Worm (Caenorhabditis elegans) whole organism, L3 larva: Measurements from ENCODE around the gene fmi-1.

Source experiments
- R02D3.7 ChIP-seq: fragments of 150-350 bp; optimal IDR thresholded peaks from 2 replicates; lab custom pipeline; 2014; ENCODE audit warnings: missing biosample characterization, missing genetic modification characterization
- ama-1 ChIP-seq: fragments of 150-350 bp; optimal IDR thresholded peaks from 2 replicates; lab custom pipeline; 2018
- ceh-16 ChIP-seq: sonication (generic microtip); optimal IDR thresholded peaks from 2 replicates; lab custom pipeline; 2017; ENCODE audit warnings: missing biosample characterization, missing genetic modification characterization
- ceh-82 ChIP-seq: fragments of 150-350 bp; optimal IDR thresholded peaks from 2 replicates; lab custom pipeline; 2014; ENCODE audit warnings: missing biosample characterization, missing genetic modification characterization
- ceh-9 ChIP-seq: sonication (generic microtip); optimal IDR thresholded peaks from 2 replicates; lab custom pipeline; 2018; ENCODE audit warnings: missing biosample characterization, missing genetic modification characterization
- daf-12 ChIP-seq: fragments of 150-350 bp; optimal IDR thresholded peaks from 2 replicates; lab custom pipeline; 2014; ENCODE audit warnings: missing biosample characterization, missing genetic modification reagents, missing genetic modification characterization
- egl-5 ChIP-seq: fragments of 150-350 bp; optimal IDR thresholded peaks from 2 replicates; lab custom pipeline; 2017; ENCODE audit warnings: missing biosample characterization, missing genetic modification reagents, missing genetic modification characterization, inconsistent platforms
- elt-1 ChIP-seq: fragments of 150-350 bp; optimal IDR thresholded peaks from 2 replicates; lab custom pipeline; 2014; ENCODE audit warnings: missing biosample characterization, missing genetic modification characterization
- elt-2 ChIP-seq: sonication (generic microtip); optimal IDR thresholded peaks from 2 replicates; lab custom pipeline; 2016; ENCODE audit warnings: missing genetic modification reagents, mild to moderate bottlenecking, missing genetic modification characterization, missing compliant biosample characterization
- fkh-10 ChIP-seq: sonication (generic microtip); optimal IDR thresholded peaks from 2 replicates; lab custom pipeline; 2017; ENCODE audit warnings: missing biosample characterization, missing genetic modification reagents, missing genetic modification characterization
- fkh-2 ChIP-seq: fragments of 150-350 bp; optimal IDR thresholded peaks from 2 replicates; lab custom pipeline; 2014; ENCODE audit warnings: missing biosample characterization, missing genetic modification reagents, missing genetic modification characterization
- fos-1 ChIP-seq: fragments of 150-350 bp; optimal IDR thresholded peaks from 2 replicates; lab custom pipeline; 2014; ENCODE audit warnings: missing biosample characterization, missing genetic modification characterization
- hmg-11 ChIP-seq: sonication (generic microtip); optimal IDR thresholded peaks from 2 replicates; lab custom pipeline; 2016; ENCODE audit warnings: missing genetic modification characterization, missing compliant biosample characterization
- jun-1 ChIP-seq: fragments of 150-350 bp; optimal IDR thresholded peaks from 2 replicates; lab custom pipeline; 2014; ENCODE audit warnings: missing biosample characterization, missing genetic modification reagents, missing genetic modification characterization
- lin-15B ChIP-seq: fragments of 150-350 bp; optimal IDR thresholded peaks from 2 replicates; lab custom pipeline; 2014; ENCODE audit warnings: missing biosample characterization, missing genetic modification characterization
- lin-39 ChIP-seq: fragments of 150-350 bp; optimal IDR thresholded peaks from 2 replicates; lab custom pipeline; 2018; ENCODE audit warnings: missing biosample characterization, missing genetic modification reagents, missing genetic modification characterization
- lsy-12 ChIP-seq: sonication (generic microtip); optimal IDR thresholded peaks from 2 replicates; lab custom pipeline; 2016; ENCODE audit warnings: mild to moderate bottlenecking, missing genetic modification characterization, missing compliant biosample characterization
- mdl-1 ChIP-seq: fragments of 150-350 bp; optimal IDR thresholded peaks from 2 replicates; lab custom pipeline; 2014; ENCODE audit warnings: missing biosample characterization, missing genetic modification characterization
- nfya-1 ChIP-seq: sonication (generic microtip); optimal IDR thresholded peaks from 2 replicates; lab custom pipeline; 2017; ENCODE audit warnings: missing genetic modification characterization, mild to moderate bottlenecking, missing compliant biosample characterization, antibody characterized with exemption, moderate library complexity; ENCODE audit not compliant: insufficient read depth
- nhr-11 ChIP-seq: fragments of 150-350 bp; optimal IDR thresholded peaks from 2 replicates; lab custom pipeline; 2014; ENCODE audit warnings: missing biosample characterization, missing genetic modification characterization
- nhr-23 ChIP-seq: fragments of 150-350 bp; optimal IDR thresholded peaks from 2 replicates; lab custom pipeline; 2014; ENCODE audit warnings: missing biosample characterization, missing genetic modification reagents, missing genetic modification characterization
- nhr-25 ChIP-seq: sonication (generic microtip); optimal IDR thresholded peaks from 2 replicates; lab custom pipeline; 2017; ENCODE audit warnings: missing biosample characterization, missing genetic modification characterization
- nhr-43 ChIP-seq: sonication (generic microtip); optimal IDR thresholded peaks from 2 replicates; lab custom pipeline; 2016; ENCODE audit warnings: mild to moderate bottlenecking, missing genetic modification characterization, missing compliant biosample characterization; ENCODE audit not compliant: poor library complexity, severe bottlenecking
- nhr-67 ChIP-seq: fragments of 150-350 bp; optimal IDR thresholded peaks from 2 replicates; lab custom pipeline; 2014; ENCODE audit warnings: missing biosample characterization, missing genetic modification characterization
- nhr-77 ChIP-seq: fragments of 150-350 bp; optimal IDR thresholded peaks from 2 replicates; lab custom pipeline; 2014; ENCODE audit warnings: missing biosample characterization, missing genetic modification characterization
- pha-4 ChIP-seq: fragments of 150-350 bp; optimal IDR thresholded peaks from 2 replicates; lab custom pipeline; 2014; ENCODE audit warnings: missing biosample characterization, missing genetic modification reagents, missing genetic modification characterization
- pqm-1 ChIP-seq: fragments of 150-350 bp; optimal IDR thresholded peaks from 2 replicates; lab custom pipeline; 2017; ENCODE audit warnings: missing biosample characterization, missing genetic modification characterization, inconsistent platforms
- snpc-4 ChIP-seq: fragments of 150-350 bp; optimal IDR thresholded peaks from 2 replicates; lab custom pipeline; 2014; ENCODE audit warnings: missing biosample characterization, missing genetic modification characterization
- tbx-2 ChIP-seq: sonication (generic microtip); optimal IDR thresholded peaks from 2 replicates; lab custom pipeline; 2016; ENCODE audit warnings: mild to moderate bottlenecking, missing genetic modification characterization, missing compliant biosample characterization
- ztf-11 ChIP-seq: fragments of 150-350 bp; optimal IDR thresholded peaks from 2 replicates; lab custom pipeline; 2014; ENCODE audit warnings: missing biosample characterization, missing genetic modification characterization

fmi-1 gene

DNA sequence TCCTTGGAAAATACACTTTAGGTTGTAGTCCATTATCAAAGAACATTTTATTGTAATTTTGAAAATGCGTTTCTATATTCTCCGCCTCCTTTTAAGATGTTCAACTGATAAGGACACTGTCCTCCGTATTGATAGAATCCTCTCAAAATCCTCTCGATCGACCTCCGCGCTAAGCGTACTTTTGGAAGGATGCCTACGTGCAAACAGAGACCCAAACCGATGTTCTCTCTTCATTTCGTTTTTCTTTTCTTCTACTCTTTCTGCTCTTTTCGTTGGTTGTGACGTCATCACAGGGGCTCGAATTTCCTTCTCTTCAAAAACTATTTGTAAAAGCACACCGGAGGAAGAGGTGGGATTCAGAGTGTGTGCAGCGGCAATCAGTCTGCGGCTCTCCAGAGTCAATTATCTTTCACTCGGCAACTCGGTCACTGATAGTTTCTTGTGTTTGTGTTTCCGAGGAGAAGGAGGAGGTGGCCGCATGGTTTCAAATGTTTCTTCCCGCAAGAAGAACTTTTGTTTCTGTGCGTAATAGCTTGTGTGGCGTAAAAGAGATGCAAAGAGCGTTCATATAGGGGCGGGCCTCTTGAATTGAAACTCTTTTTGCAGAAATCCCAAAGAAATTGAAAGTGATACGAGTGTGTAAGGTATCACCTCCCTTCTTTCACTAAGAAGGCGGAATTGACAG lies 63.7 kb downstream of the fmi-1 start, which contains the start of gene C34B4.2:
C34B4.2 (plus strand) TSS at position 614 of the 685 bp plus-strand sequence.
- peak; percentile 13 for TF ChIP-seq lsy-12 (tag; lab: Kevin White, UChicago)
- TF ChIP-seq egl-5 (tag; lab: Kevin White, UChicago) = no peak
- no peak for TF ChIP-seq hmg-11 (tag; lab: Kevin White, UChicago)
- TF ChIP-seq ceh-82 (tag; lab: Kevin White, UChicago) = no peak
- no peak for TF ChIP-seq nhr-23 (tag; lab: Kevin White, UChicago)
- no peak for TF ChIP-seq ceh-9 (tag; lab: Kevin White, UChicago)
- no peak for TF ChIP-seq lin-15B
- TF ChIP-seq daf-12 (tag; lab: Kevin White, UChicago) = no peak
- no peak for TF ChIP-seq nhr-67 (tag; lab: Kevin White, UChicago)
- TF ChIP-seq mdl-1 (tag; lab: Kevin White, UChicago) = no peak
- no peak for TF ChIP-seq nhr-77 (tag; lab: Kevin White, UChicago)
- TF ChIP-seq lin-39 (tag; lab: Kevin White, UChicago) = peak; percentile 77
- no peak for TF ChIP-seq snpc-4 (tag; lab: Kevin White, UChicago)
- TF ChIP-seq ceh-16 (tag; lab: Kevin White, UChicago) = no peak
- peak; percentile 4 for TF ChIP-seq jun-1
- TF ChIP-seq nfya-1 = peak; percentile 60
- peak; percentile 16 for TF ChIP-seq elt-1 (tag; lab: Kevin White, UChicago)
- no peak for TF ChIP-seq nhr-25 (tag; lab: Kevin White, UChicago)
- peak; percentile 53 for TF ChIP-seq tbx-2 (tag; lab: Kevin White, UChicago)
- TF ChIP-seq nhr-43 = peak; percentile 5
- peak; percentile 96 for TF ChIP-seq pha-4 (tag; lab: Kevin White, UChicago)
- peak; percentile 27 for TF ChIP-seq pqm-1 (tag; lab: Kevin White, UChicago)
- TF ChIP-seq ztf-11 = no peak
- no peak for TF ChIP-seq R02D3.7 (tag; lab: Kevin White, UChicago)
- no peak for TF ChIP-seq fos-1 (tag; lab: Kevin White, UChicago)
- TF ChIP-seq nhr-11 (tag; lab: Kevin White, UChicago) = peak; percentile 63
- TF ChIP-seq elt-2 (tag; lab: Kevin White, UChicago) = peak; percentile 88
- TF ChIP-seq fkh-2 (tag; lab: Kevin White, UChicago) = no peak
- no peak for TF ChIP-seq fkh-10 (GFP tag; lab: Kevin White, UChicago)
- TF ChIP-seq ama-1 (lab: Kevin White, UChicago) = peak; percentile 29
